Worm (Caenorhabditis elegans) whole organism, L3 larva: ENCODE data around the gene csa-1.

Experiments used
- elt-1 ChIP-seq: fragments of 150-350 bp; optimal IDR thresholded peaks from 2 replicates; lab custom pipeline; 2014; ENCODE audit warnings: missing biosample characterization, missing genetic modification characterization
- fos-1 ChIP-seq: fragments of 150-350 bp; optimal IDR thresholded peaks from 2 replicates; lab custom pipeline; 2014; ENCODE audit warnings: missing biosample characterization, missing genetic modification characterization
- mdl-1 ChIP-seq: fragments of 150-350 bp; optimal IDR thresholded peaks from 2 replicates; lab custom pipeline; 2014; ENCODE audit warnings: missing biosample characterization, missing genetic modification characterization
- nhr-237 ChIP-seq: fragments of 150-350 bp; optimal IDR thresholded peaks from 2 replicates; lab custom pipeline; 2014; ENCODE audit warnings: missing biosample characterization, missing genetic modification characterization
- nhr-76 ChIP-seq: fragments of 150-350 bp; sonication (generic microtip); optimal IDR thresholded peaks from 5 replicates; lab custom pipeline; 2014; ENCODE audit warnings: missing biosample characterization, missing genetic modification characterization
- pha-4 ChIP-seq: fragments of 150-350 bp; optimal IDR thresholded peaks from 2 replicates; lab custom pipeline; 2014; ENCODE audit warnings: missing biosample characterization, missing genetic modification reagents, missing genetic modification characterization
- unc-62 ChIP-seq: fragments of 150-350 bp; sonication (generic microtip); optimal IDR thresholded peaks from 4 replicates; lab custom pipeline; 2014; ENCODE audit warnings: missing biosample characterization, missing genetic modification reagents, missing genetic modification characterization

DNA sequence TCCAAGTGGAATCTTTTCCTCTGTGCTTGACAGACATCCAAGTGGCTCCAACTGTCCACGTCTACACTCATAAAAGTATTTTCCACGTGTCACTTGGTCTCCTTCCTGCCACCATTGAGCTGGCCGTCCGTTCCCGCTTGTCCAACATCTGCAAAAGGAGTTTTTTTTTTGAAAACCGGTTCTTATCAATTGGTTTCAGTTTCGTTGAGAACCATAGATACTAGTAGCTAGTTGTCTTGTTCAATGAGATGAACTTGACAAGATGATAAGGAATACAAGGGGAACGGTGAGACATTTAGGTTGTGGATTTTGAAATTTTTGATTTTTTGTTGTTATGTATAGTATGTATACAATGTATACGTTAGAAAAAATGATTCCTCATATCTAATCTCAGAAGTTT lies 26.3 kb upstream of the csa-1 start:
- TF ChIP-seq nhr-237 (tag; lab: Kevin White, UChicago) (no peak), unc-62 (GFP tag; lab: Kevin White, UChicago) (no peak), mdl-1 (tag; lab: Kevin White, UChicago) (no peak), pha-4 (tag; lab: Kevin White, UChicago) (no peak), fos-1 (no peak), elt-1 (tag; lab: Kevin White, UChicago) (no peak), nhr-76 (tag; lab: Kevin White, UChicago) (no peak)
